Fruit fly (Drosophila melanogaster) whole organism, wandering third instar larva: ENCODE data around the gene CG13126.

Experiments used
- CrebA ChIP-seq: fragments of 200-800 bp; sonication (Bioruptor generic); optimal IDR thresholded peaks from 2 replicates; lab custom pipeline; 2016; ENCODE audit warnings: missing biosample characterization, mild to moderate bottlenecking, missing genetic modification characterization, borderline replicate concordance
- Dif ChIP-seq: fragments of 200-275, 200-300 bp; sonication (Bioruptor generic); optimal IDR thresholded peaks from 2 replicates; lab custom pipeline; 2018; ENCODE audit warnings: missing biosample characterization, missing genetic modification characterization; ENCODE audit not compliant: partially characterized antibody
- Hr78 ChIP-seq: fragments of >200 bp; optimal IDR thresholded peaks from 2 replicates; lab custom pipeline; 2017; ENCODE audit warnings: missing biosample characterization, missing genetic modification characterization
- Myc ChIP-seq: fragments of >200 bp; optimal IDR thresholded peaks from 2 replicates; lab custom pipeline; 2017
- N ChIP-seq: fragments of >200 bp; optimal IDR thresholded peaks from 2 replicates; lab custom pipeline; 2018; ENCODE audit warnings: missing biosample characterization, missing external identifiers, missing genetic modification characterization
- br ChIP-seq: fragments of 200-800 bp; sonication (Bioruptor generic); optimal IDR thresholded peaks from 2 replicates; lab custom pipeline; 2016; ENCODE audit warnings: missing biosample characterization, missing genetic modification characterization
- ey ChIP-seq: fragments of 200-800 bp; sonication (Bioruptor generic); optimal IDR thresholded peaks from 2 replicates; lab custom pipeline; 2016; ENCODE audit warnings: missing biosample characterization, missing genetic modification characterization
- foxo ChIP-seq, 2 experiments: fragments of 200-800 bp; sonication (Bioruptor generic); optimal IDR thresholded peaks; 2 replicates in 1 of 2; 3 replicates in 1 of 2; lab custom pipeline; 2016 to 2017; ENCODE audit warnings: missing biosample characterization in 2 of 2, missing genetic modification characterization in 2 of 2
- fru ChIP-seq: fragments of 200-800 bp; sonication (Bioruptor generic); optimal IDR thresholded peaks from 3 replicates; lab custom pipeline; 2016; ENCODE audit warnings: missing biosample characterization, mild to moderate bottlenecking, missing genetic modification characterization
- h ChIP-seq: fragments of 200-800 bp; sonication (Bioruptor generic); optimal IDR thresholded peaks from 3 replicates; lab custom pipeline; 2016; ENCODE audit warnings: missing biosample characterization, mild to moderate bottlenecking, missing genetic modification characterization
- pan ChIP-seq: fragments of >200 bp; optimal IDR thresholded peaks from 2 replicates; lab custom pipeline; 2017
- sv ChIP-seq: fragments of 200-800 bp; sonication (Bioruptor generic); optimal IDR thresholded peaks from 3 replicates; lab custom pipeline; 2016; ENCODE audit warnings: missing biosample characterization, missing genetic modification characterization
- usp ChIP-seq: fragments of >200 bp; optimal IDR thresholded peaks from 2 replicates; lab custom pipeline; 2017; ENCODE audit warnings: missing biosample characterization, missing genetic modification characterization

DNA sequence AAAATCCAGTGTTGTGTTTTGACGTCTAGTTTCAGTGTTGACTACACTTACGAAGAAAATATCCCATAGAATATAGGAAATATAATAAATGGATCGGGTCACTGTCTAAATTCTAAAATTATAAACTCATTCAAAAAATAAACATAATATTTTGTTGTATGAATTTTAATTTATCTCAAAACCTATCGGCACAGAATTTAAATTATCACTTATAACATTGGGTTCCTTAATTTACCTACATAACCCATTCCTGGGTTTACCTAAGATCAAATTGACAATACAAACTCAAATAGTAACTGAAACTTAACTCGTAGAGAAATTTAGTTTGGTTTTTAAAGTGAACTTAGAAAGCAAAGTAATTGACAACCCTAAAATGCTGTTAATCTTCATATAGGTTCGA is 42.6 kb upstream of the CG13126 start:
- TF ChIP-seq br (GFP tag; lab: Kevin White, UChicago): no peak
- TF ChIP-seq pan (lab: Kevin White, UChicago): no peak
- no peak for TF ChIP-seq CrebA (GFP tag; lab: Kevin White, UChicago)
- TF ChIP-seq Myc (lab: Kevin White, UChicago): no peak
- TF ChIP-seq Hr78 (GFP tag; lab: Kevin White, UChicago): no peak
- TF ChIP-seq Dif: no peak
- TF ChIP-seq usp (GFP tag; lab: Kevin White, UChicago): no peak
- peak in 1 of 2 experiments; percentile 18 for TF ChIP-seq foxo (GFP tag; optimal IDR thresholded peaks at IDR 0.05; lab: Kevin White, UChicago)
- TF ChIP-seq fru (GFP tag; lab: Kevin White, UChicago): peak; percentile 10
- TF ChIP-seq sv (GFP tag; lab: Kevin White, UChicago): no peak
- no peak for TF ChIP-seq N (GFP tag; lab: Kevin White, UChicago)
- no peak for TF ChIP-seq h (GFP tag; lab: Kevin White, UChicago)
- no peak for TF ChIP-seq ey (GFP tag; lab: Kevin White, UChicago)
